Fruit fly (Drosophila melanogaster) whole organism, wandering third instar larva: ENCODE data around the gene Kat60.

Source experiments
- Abd-B ChIP-seq: fragments of >200 bp; optimal IDR thresholded peaks from 2 replicates; lab custom pipeline; 2017; ENCODE audit warnings: missing biosample characterization, missing genetic modification characterization
- jim ChIP-seq: fragments of 175-275, 200-325 bp; sonication (Bioruptor generic); optimal IDR thresholded peaks from 2 replicates; lab custom pipeline; 2016; ENCODE audit warnings: missing biosample characterization, mild to moderate bottlenecking, missing genetic modification characterization
- lola ChIP-seq: fragments of >200 bp; optimal IDR thresholded peaks from 2 replicates; lab custom pipeline; 2017; ENCODE audit warnings: missing biosample characterization, missing genetic modification characterization
- psq ChIP-seq: fragments of 200-800 bp; sonication (Bioruptor generic); optimal IDR thresholded peaks from 3 replicates; lab custom pipeline; 2017; ENCODE audit warnings: missing biosample characterization, mild to moderate bottlenecking, missing genetic modification characterization, moderate library complexity
- rgr ChIP-seq: fragments of 200-800 bp; sonication (Bioruptor generic); optimal IDR thresholded peaks from 3 replicates; lab custom pipeline; 2016; ENCODE audit warnings: missing biosample characterization, mild to moderate bottlenecking, missing genetic modification characterization
- woc ChIP-seq: sonication (Bioruptor generic); optimal IDR thresholded peaks from 2 replicates; lab custom pipeline; 2016; ENCODE audit warnings: missing biosample characterization, mild to moderate bottlenecking, missing genetic modification characterization

DNA sequence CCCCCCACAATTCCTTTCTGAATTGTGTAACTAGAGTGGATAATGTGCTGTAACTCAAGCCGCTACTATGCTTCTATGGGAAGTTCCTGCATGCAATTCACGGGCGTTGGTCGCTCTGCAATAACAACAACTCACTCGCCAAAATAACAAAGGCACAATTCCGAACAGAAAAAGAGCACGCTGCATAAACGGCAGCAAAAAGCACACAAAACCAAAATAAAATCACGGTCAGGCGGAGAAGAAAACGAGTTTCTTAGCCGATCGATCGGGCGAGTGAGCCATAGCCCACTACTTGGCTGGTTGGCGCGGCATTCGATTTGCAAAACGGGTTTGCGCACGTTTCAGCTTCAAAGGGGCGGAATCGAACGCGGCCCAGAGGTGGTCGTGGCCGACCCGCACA is 18.7 kb downstream of the Kat60 start:
- no peak for TF ChIP-seq lola
- TF ChIP-seq Abd-B = no peak
- TF ChIP-seq psq (GFP tag; lab: Kevin White, UChicago) = no peak
- TF ChIP-seq woc (GFP tag; lab: Kevin White, UChicago) = no peak
- TF ChIP-seq jim (GFP tag; lab: Kevin White, UChicago) = no peak
- TF ChIP-seq rgr (GFP tag; lab: Kevin White, UChicago) = no peak
